Fruit fly (Drosophila melanogaster) Kc167 (cell line): ENCODE results near the gene pll.

Source experiments
- Sin3A ChIP-seq: fragments of >200 bp; optimal IDR thresholded peaks from 2 replicates; lab custom pipeline; 2018; ENCODE audit warnings: missing external identifiers
- psq ChIP-seq: fragments of >200 bp; optimal IDR thresholded peaks from 2 replicates; lab custom pipeline; 2017; ENCODE audit warnings: missing external identifiers

DNA sequence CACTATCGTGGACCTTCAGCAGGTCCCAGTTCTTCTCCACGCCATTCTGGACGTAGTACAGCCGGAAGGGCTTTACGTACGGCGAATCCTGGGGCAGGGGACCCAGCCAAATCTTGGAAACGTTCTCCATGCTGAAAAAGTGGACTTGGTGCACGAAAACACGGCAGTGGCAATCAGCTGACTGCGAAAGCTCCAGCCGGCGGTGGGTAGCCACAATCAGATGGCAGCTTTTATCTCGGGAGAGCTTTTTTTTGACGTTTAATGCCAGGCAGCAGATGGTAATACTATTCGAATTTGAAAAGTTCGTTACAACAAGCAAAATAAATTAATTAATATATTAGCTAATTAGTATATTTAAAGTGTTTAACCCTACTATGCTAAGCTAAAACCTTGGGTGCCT lies 24.6 kb downstream of the pll start, which contains the start of gene CG42813:
- TF ChIP-seq Sin3A (lab: Kevin White, UChicago) (no peak), psq (lab: Kevin White, UChicago) (no peak)
